Worm (Caenorhabditis elegans): ENCODE data around the gene F55G11.8.

ce11 chrIV:12969141-12969540 lies 6.5 kb downstream of the F55G11.8 start, which contains the start of gene F55G11.2:
- no peak for TF ChIP-seq elt-3 (tag; optimal IDR thresholded peaks at IDR 0.05)
- no peak for TF ChIP-seq ceh-43 (GFP tag; optimal IDR thresholded peaks at IDR 0.05)
- TF ChIP-seq nhr-28 (tag; optimal IDR thresholded peaks at IDR 0.05) = no peak
- no peak for TF ChIP-seq mab-5 (tag; optimal IDR thresholded peaks at IDR 0.05)
- TF ChIP-seq tbx-8 (GFP tag; optimal IDR thresholded peaks at IDR 0.05) = no peak
- no peak for TF ChIP-seq lsy-2 (tag; optimal IDR thresholded peaks at IDR 0.05)
- no peak for TF ChIP-seq blmp-1 (tag; optimal IDR thresholded peaks at IDR 0.05)
- no peak for TF ChIP-seq nhr-76 (tag; optimal IDR thresholded peaks at IDR 0.05)
- no peak for TF ChIP-seq mls-2 (tag; optimal IDR thresholded peaks at IDR 0.05)
- no peak for TF ChIP-seq ceh-83 (GFP tag; optimal IDR thresholded peaks at IDR 0.05)
